Fruit fly (Drosophila melanogaster): ENCODE data around the gene ghi.

- TF ChIP-seq pan (optimal IDR thresholded peaks at IDR 0.05) (no peak), Dll (optimal IDR thresholded peaks at IDR 0.05) (no peak), usp (GFP tag; optimal IDR thresholded peaks at IDR 0.05) (no peak), CG8478 (optimal IDR thresholded peaks at IDR 0.05) (no peak), EcR (GFP tag; optimal IDR thresholded peaks at IDR 0.05) (no peak), psq (optimal IDR thresholded peaks at IDR 0.05) (no peak)
These were observed 16.1 kb downstream of the ghi start for dm6 chr3L:9467763-9468206.

All from whole organism.